Worm (Caenorhabditis elegans): Measurements from ENCODE around the gene F09F9.1.

The F09F9.1 gene

ce11 chrX:4132243-4132642 is 17.1 kb downstream of the F09F9.1 start:
- peak; percentile 91 for TF ChIP-seq nhr-85 (tag)
- no peak for TF ChIP-seq lin-39 (tag; optimal IDR thresholded peaks at IDR 0.05)
- no peak for TF ChIP-seq pqm-1 (tag; optimal IDR thresholded peaks at IDR 0.05)
- TF ChIP-seq nhr-19 (GFP tag; conservative IDR thresholded peaks at IDR 0.05): peak; percentile 71
- no peak for TF ChIP-seq grh-1 (GFP tag; IDR thresholded peaks at IDR 0.05)
- no peak for TF ChIP-seq fkh-10 (GFP tag; optimal IDR thresholded peaks at IDR 0.05)
- no peak for TF ChIP-seq vab-15 (tag; optimal IDR thresholded peaks at IDR 0.05)
- TF ChIP-seq lsy-2 (tag; optimal IDR thresholded peaks at IDR 0.05): peak in 1 of 2 experiments; percentile 20
- TF ChIP-seq lin-14 (GFP tag; optimal IDR thresholded peaks at IDR 0.05): peak; percentile 77
- no peak for TF ChIP-seq elt-2 (tag; optimal IDR thresholded peaks at IDR 0.05)
- TF ChIP-seq blmp-1 (tag; optimal IDR thresholded peaks at IDR 0.05): peak; percentile 54
- no peak for TF ChIP-seq zag-1 (tag; optimal IDR thresholded peaks at IDR 0.05)
- TF ChIP-seq C16A3.4 (tag; optimal IDR thresholded peaks at IDR 0.05): no peak
- TF ChIP-seq tbx-2 (tag; optimal IDR thresholded peaks at IDR 0.05): peak; percentile 80
- no peak for TF ChIP-seq mab-9 (GFP tag; IDR thresholded peaks at IDR 0.05)
- TF ChIP-seq ceh-82 (tag; optimal IDR thresholded peaks at IDR 0.05): no peak
- TF ChIP-seq lin-13 (GFP tag; optimal IDR thresholded peaks at IDR 0.05): peak; percentile 34
- peak; percentile 72 for TF ChIP-seq ztf-4 (tag; optimal IDR thresholded peaks at IDR 0.05)
- peak; percentile 86 for TF ChIP-seq nhr-71 (tag; optimal IDR thresholded peaks at IDR 0.05)
- no peak for TF ChIP-seq mep-1 (tag; optimal IDR thresholded peaks at IDR 0.05)
- TF ChIP-seq sptf-1 (tag; optimal IDR thresholded peaks at IDR 0.05): no peak
- TF ChIP-seq fkh-8 (tag; optimal IDR thresholded peaks at IDR 0.05): no peak
- TF ChIP-seq snu-23 (GFP tag; optimal IDR thresholded peaks at IDR 0.05): peak; percentile 61
- TF ChIP-seq lir-3 (tag; optimal IDR thresholded peaks at IDR 0.05; ENCODE audit: poor library complexity): no peak
- TF ChIP-seq mdl-1 (tag; optimal IDR thresholded peaks at IDR 0.05): peak in 1 of 2 experiments; percentile 33
- no peak for TF ChIP-seq hlh-4 (tag; optimal IDR thresholded peaks at IDR 0.05)
- peak in 1 of 2 experiments; percentile 41 for TF ChIP-seq lin-35 (GFP tag; optimal IDR thresholded peaks at IDR 0.05)
- no peak for TF ChIP-seq ztf-11 (tag; optimal IDR thresholded peaks at IDR 0.05)
- TF ChIP-seq rnt-1 (tag; optimal IDR thresholded peaks at IDR 0.05): peak; percentile 53
- no peak for TF ChIP-seq nhr-28 (tag; optimal IDR thresholded peaks at IDR 0.05)
- TF ChIP-seq nhr-20 (tag; optimal IDR thresholded peaks at IDR 0.05): peak; percentile 69
- TF ChIP-seq elt-3 (tag; optimal IDR thresholded peaks at IDR 0.05): peak in 2 of 6 experiments; percentile 22 to 48
- no peak for TF ChIP-seq irx-1 (tag; optimal IDR thresholded peaks at IDR 0.05)
- no peak for TF ChIP-seq sox-4 (tag; optimal IDR thresholded peaks at IDR 0.05)
- peak; percentile 9 for TF ChIP-seq swsn-7 (tag; optimal IDR thresholded peaks at IDR 0.05)
- TF ChIP-seq skn-1 (tag; optimal IDR thresholded peaks at IDR 0.05): peak; percentile 29

- TF ChIP-seq mab-9 (GFP tag; IDR thresholded peaks at IDR 0.05) (no peak), lin-39 (tag; optimal IDR thresholded peaks at IDR 0.05) (no peak), snu-23 (GFP tag; optimal IDR thresholded peaks at IDR 0.05) (peak; percentile 40), mdl-1 (tag; optimal IDR thresholded peaks at IDR 0.05) (no peak), nhr-77 (tag; optimal IDR thresholded peaks at IDR 0.05) (no peak), sox-4 (tag; optimal IDR thresholded peaks at IDR 0.05) (no peak), egl-13 (tag; optimal IDR thresholded peaks at IDR 0.05) (no peak), C16A3.4 (tag; optimal IDR thresholded peaks at IDR 0.05) (no peak), elt-3 (tag; optimal IDR thresholded peaks at IDR 0.05) (no peak), pag-3 (tag; optimal IDR thresholded peaks at IDR 0.05; ENCODE audit: borderline replicate concordance, insufficient read depth) (no peak), swsn-7 (tag; optimal IDR thresholded peaks at IDR 0.05) (no peak), lin-14 (GFP tag; optimal IDR thresholded peaks at IDR 0.05) (peak; percentile 35), ama-1 (optimal IDR thresholded peaks at IDR 0.05) (no peak), unc-98 (GFP tag; IDR thresholded peaks at IDR 0.05) (no peak), nhr-71 (tag; optimal IDR thresholded peaks at IDR 0.05) (peak; percentile 59), aha-1 (tag; optimal IDR thresholded peaks at IDR 0.05) (no peak), rnt-1 (tag; optimal IDR thresholded peaks at IDR 0.05) (peak; percentile 34), grh-1 (GFP tag; IDR thresholded peaks at IDR 0.05) (no peak), tlp-1 (tag; optimal IDR thresholded peaks at IDR 0.05) (no peak), unc-62 (GFP tag; optimal IDR thresholded peaks at IDR 0.05) (no peak), zip-4 (GFP tag; optimal IDR thresholded peaks at IDR 0.05) (no peak), nhr-19 (GFP tag; conservative IDR thresholded peaks at IDR 0.05) (peak; percentile 29; the same call in 1 of the 2 replicates), lsy-2 (tag; optimal IDR thresholded peaks at IDR 0.05) (peak in 1 of 2 experiments; percentile 5), alr-1 (tag; optimal IDR thresholded peaks at IDR 0.05; ENCODE audit: borderline replicate concordance) (no peak), pax-3 (tag; optimal IDR thresholded peaks at IDR 0.05) (no peak), ceh-88 (GFP tag; IDR thresholded peaks at IDR 0.05) (no peak), C34B4.2 (tag; optimal IDR thresholded peaks at IDR 0.05) (no peak), ces-1 (GFP tag; optimal IDR thresholded peaks at IDR 0.05) (no peak), ceh-63 (GFP tag; optimal IDR thresholded peaks at IDR 0.05) (no peak), nhr-20 (tag; optimal IDR thresholded peaks at IDR 0.05) (peak; percentile 38)
These were observed 18.3 kb downstream of the F09F9.1 start for ce11 chrX:4133378-4133777.

All from whole organism, L1 larva.